Worm (Caenorhabditis elegans) whole organism, young adult: ENCODE results near the gene tbc-11.

Experiments used
- C17E4.6 ChIP-seq: fragments of 200-800 bp; sonication (Bioruptor generic); IDR thresholded peaks from 2 replicates; pipeline ENCODE4 v1.3.6; 2022; ENCODE audit warnings: missing genetic modification reagents, missing genetic modification characterization, missing compliant biosample characterization
- nhr-80 ChIP-seq: sonication (generic microtip); optimal IDR thresholded peaks from 2 replicates; lab custom pipeline; 2016; ENCODE audit warnings: missing genetic modification characterization, missing compliant biosample characterization
- pha-4 ChIP-seq: fragments of 150-350 bp; sonication (generic microtip); optimal IDR thresholded peaks from 2 replicates; lab custom pipeline; 2014; ENCODE audit warnings: missing biosample characterization, missing genetic modification reagents, missing genetic modification characterization
- xnd-1 ChIP-seq: sonication (generic microtip); optimal IDR thresholded peaks from 2 replicates; lab custom pipeline; 2016; ENCODE audit warnings: missing genotype, missing genetic modification reagents, missing genetic modification characterization, missing compliant biosample characterization

- TF ChIP-seq nhr-80: no peak
- TF ChIP-seq pha-4 (tag; lab: Kevin White, UChicago): no peak
- TF ChIP-seq xnd-1 (tag; lab: Kevin White, UChicago): no peak
- no peak for TF ChIP-seq C17E4.6
These were observed 55.7 kb downstream of the tbc-11 start, which contains the start of gene C44C1.1 for ce11 chrX:980252-981009.
